Worm (Caenorhabditis elegans) whole organism, L4 larva: ENCODE results near the gene ada-2.

Experiments
- D1046.2 ChIP-seq: fragments of 200-800 bp; sonication (Bioruptor generic); IDR thresholded peaks from 2 replicates; pipeline ENCODE4 v1.3.6; 2022; ENCODE audit warnings: missing genetic modification characterization, missing compliant biosample characterization
- F26F4.8 ChIP-seq: fragments of 200-800 bp; sonication (Bioruptor generic); conservative IDR thresholded peaks from 2 replicates; pipeline ENCODE4 v1.3.6; 2022; ENCODE audit warnings: missing genetic modification characterization, missing compliant biosample characterization
- F44E2.7 ChIP-seq: fragments of 200-800 bp; sonication (Bioruptor generic); IDR thresholded peaks from 2 replicates; pipeline ENCODE4 v2.1.2; 2022; ENCODE audit warnings: missing genetic modification characterization, missing compliant biosample characterization
- R02D3.7 ChIP-seq: fragments of 150-350 bp; sonication (generic microtip); optimal IDR thresholded peaks from 3 replicates; lab custom pipeline; 2014; ENCODE audit warnings: missing biosample characterization, missing genetic modification characterization
- Y5F2A.4 ChIP-seq: fragments of 200-800 bp; sonication (Bioruptor generic); optimal IDR thresholded peaks from 2 replicates; lab custom pipeline; 2018; ENCODE audit warnings: mild to moderate bottlenecking, missing genetic modification characterization, missing compliant biosample characterization
- ZK337.2 ChIP-seq: fragments of 200-800 bp; sonication (Bioruptor generic); IDR thresholded peaks from 2 replicates; pipeline ENCODE4 v1.3.6; 2022; ENCODE audit warnings: missing genetic modification reagents, missing genetic modification characterization, missing compliant biosample characterization
- ZK546.5 ChIP-seq, 2 experiments: sonication (generic microtip); optimal IDR thresholded peaks; 2 replicates each; lab custom pipeline; 2017; ENCODE audit warnings: missing biosample characterization in 2 of 2, missing genetic modification characterization in 2 of 2
- aha-1 ChIP-seq: fragments of 150-350 bp; peaks from one replicate; lab custom pipeline; 2014; ENCODE audit warnings: missing biosample characterization, missing genetic modification characterization
- arid-1 ChIP-seq: fragments of 200-800 bp; sonication (Bioruptor generic); conservative IDR thresholded peaks from 2 replicates; pipeline ENCODE4 v1.3.6; 2022; ENCODE audit warnings: missing genetic modification reagents, missing genetic modification characterization, missing compliant biosample characterization
- attf-4 ChIP-seq: sonication (generic microtip); optimal IDR thresholded peaks from 3 replicates; lab custom pipeline; 2017; ENCODE audit warnings: missing biosample characterization, missing genetic modification characterization
- ceh-62 ChIP-seq: sonication (generic microtip); optimal IDR thresholded peaks from 2 replicates; lab custom pipeline; 2017; ENCODE audit warnings: missing biosample characterization, missing genetic modification characterization
- ctbp-1 ChIP-seq: fragments of 200-800 bp; sonication (Bioruptor generic); IDR thresholded peaks from 2 replicates; pipeline ENCODE4 v1.3.6; 2022; ENCODE audit warnings: missing genetic modification reagents, missing genetic modification characterization, missing compliant biosample characterization
- daf-12 ChIP-seq: fragments of 150-350 bp; optimal IDR thresholded peaks from 2 replicates; lab custom pipeline; 2014; ENCODE audit warnings: missing biosample characterization, missing genetic modification reagents, missing genetic modification characterization
- dmd-8 ChIP-seq: fragments of 200-800 bp; sonication (Bioruptor generic); IDR thresholded peaks from 2 replicates; pipeline ENCODE4 v1.3.6; 2022; ENCODE audit warnings: missing genetic modification characterization, missing compliant biosample characterization
- dmd-9 ChIP-seq: fragments of 200-800 bp; sonication (Bioruptor generic); IDR thresholded peaks from 2 replicates; pipeline ENCODE4 v1.3.6; 2022; ENCODE audit warnings: missing genetic modification reagents, missing genetic modification characterization, missing compliant biosample characterization
- duxl-1 ChIP-seq: sonication (generic microtip); optimal IDR thresholded peaks from 2 replicates; lab custom pipeline; 2016; ENCODE audit warnings: mild to moderate bottlenecking, missing genetic modification characterization, moderate library complexity, missing compliant biosample characterization; ENCODE audit not compliant: poor library complexity
- egl-43 ChIP-seq: fragments of 200-800 bp; sonication (Bioruptor generic); IDR thresholded peaks from 2 replicates; pipeline ENCODE4 v1.3.6; 2022; ENCODE audit warnings: missing genetic modification reagents, missing genetic modification characterization, missing compliant biosample characterization
- fos-1 ChIP-seq: fragments of 150-350 bp; optimal IDR thresholded peaks from 2 replicates; lab custom pipeline; 2014; ENCODE audit warnings: missing biosample characterization, missing genetic modification characterization
- hif-1 ChIP-seq, 2 experiments: sonication (generic microtip); optimal IDR thresholded peaks; 2 replicates each; lab custom pipeline; 2016 to 2017; ENCODE audit warnings: missing compliant biosample characterization in 2 of 2, missing genetic modification characterization in 2 of 2, missing genetic modification reagents in 2 of 2, missing genotype in 2 of 2, mild to moderate bottlenecking in 1 of 2
- hlh-30 ChIP-seq: sonication (generic microtip); optimal IDR thresholded peaks from 2 replicates; lab custom pipeline; 2017; ENCODE audit warnings: antibody characterized with exemption, mild to moderate bottlenecking, missing genetic modification characterization, missing compliant biosample characterization; ENCODE audit not compliant: insufficient read depth
- jun-1 ChIP-seq: fragments of 150-350 bp; optimal IDR thresholded peaks from 2 replicates; lab custom pipeline; 2014; ENCODE audit warnings: missing biosample characterization, missing genetic modification reagents, missing genetic modification characterization
- lin-1 ChIP-seq: fragments of 200-800 bp; sonication (Bioruptor generic); IDR thresholded peaks from 2 replicates; pipeline ENCODE4 v1.3.6; 2022; ENCODE audit warnings: missing genetic modification reagents, missing genetic modification characterization, missing compliant biosample characterization
- lin-13 ChIP-seq: fragments of 150-350 bp; optimal IDR thresholded peaks from 2 replicates; lab custom pipeline; 2014; ENCODE audit warnings: missing biosample characterization, missing genetic modification reagents, missing genetic modification characterization
- lin-15B ChIP-seq: fragments of 150-350 bp; sonication (generic microtip); optimal IDR thresholded peaks from 3 replicates; lab custom pipeline; 2014; ENCODE audit warnings: missing biosample characterization, missing genetic modification characterization
- lin-38 ChIP-seq: fragments of 200-800 bp; sonication (Bioruptor generic); IDR thresholded peaks from 2 replicates; pipeline ENCODE4 v1.3.6; 2022; ENCODE audit warnings: missing genetic modification reagents, missing genetic modification characterization, missing compliant biosample characterization
- lin-39 ChIP-seq: fragments of 150-350 bp; optimal IDR thresholded peaks from 2 replicates; lab custom pipeline; 2014; ENCODE audit warnings: missing biosample characterization, missing genetic modification reagents, missing genetic modification characterization
- lsy-2 ChIP-seq, 2 experiments: fragments of 150-350 bp in 1 of 2; sonication (generic microtip) in 1 of 2; optimal IDR thresholded peaks; 2 replicates each; lab custom pipeline; 2014 to 2017; ENCODE audit warnings: missing biosample characterization in 2 of 2, missing genetic modification characterization in 2 of 2
- madf-5 ChIP-seq, 2 experiments: fragments of 200-800 bp; sonication (Bioruptor generic); IDR thresholded peaks; 2 replicates each; pipeline ENCODE4 v1.3.6; 2022; ENCODE audit warnings: missing compliant biosample characterization in 2 of 2, missing genetic modification characterization in 2 of 2
- madf-9 ChIP-seq: fragments of 200-800 bp; sonication (Bioruptor generic); conservative IDR thresholded peaks from 2 replicates; pipeline ENCODE4 v1.3.6; 2022; ENCODE audit warnings: missing genetic modification reagents, missing genetic modification characterization, missing compliant biosample characterization
- mdl-1 ChIP-seq, 2 experiments: fragments of 150-350 bp in 1 of 2; sonication (generic microtip) in 1 of 2; optimal IDR thresholded peaks; 2 replicates each; lab custom pipeline; 2014 to 2017; ENCODE audit warnings: missing biosample characterization in 2 of 2, missing genetic modification characterization in 2 of 2
- mep-1 ChIP-seq: fragments of 150-350 bp; sonication (generic microtip); optimal IDR thresholded peaks from 3 replicates; lab custom pipeline; 2014; ENCODE audit warnings: missing biosample characterization, missing genetic modification characterization
- mes-2 ChIP-seq: sonication (generic microtip); optimal IDR thresholded peaks from 2 replicates; lab custom pipeline; 2016; ENCODE audit warnings: missing genotype, mild to moderate bottlenecking, missing genetic modification characterization, missing compliant biosample characterization; ENCODE audit not compliant: poor library complexity, severe bottlenecking
- mxl-3 ChIP-seq: fragments of 200-800 bp; sonication (Bioruptor generic); optimal IDR thresholded peaks from 2 replicates; lab custom pipeline; 2018; ENCODE audit warnings: mild to moderate bottlenecking, missing genetic modification characterization, missing compliant biosample characterization
- nhr-237 ChIP-seq: sonication (generic microtip); optimal IDR thresholded peaks from 2 replicates; lab custom pipeline; 2017; ENCODE audit warnings: missing biosample characterization, missing genetic modification characterization
- nhr-25 ChIP-seq: sonication (generic microtip); optimal IDR thresholded peaks from 2 replicates; lab custom pipeline; 2017; ENCODE audit warnings: missing genetic modification characterization, mild to moderate bottlenecking, missing compliant biosample characterization, antibody characterized with exemption, moderate library complexity, borderline replicate concordance; ENCODE audit not compliant: insufficient read depth
- nhr-28 ChIP-seq: fragments of 150-350 bp; optimal IDR thresholded peaks from 2 replicates; lab custom pipeline; 2014; ENCODE audit warnings: missing biosample characterization, missing genetic modification characterization
- nhr-41 ChIP-seq: fragments of 200-800 bp; sonication (Bioruptor generic); IDR thresholded peaks from 2 replicates; pipeline ENCODE4 v1.3.6; 2022; ENCODE audit warnings: missing genetic modification reagents, missing genetic modification characterization, missing compliant biosample characterization
- nhr-42 ChIP-seq: fragments of 200-800 bp; sonication (Bioruptor generic); IDR thresholded peaks from 2 replicates; pipeline ENCODE4 v1.3.6; 2022; ENCODE audit warnings: missing genetic modification characterization, missing compliant biosample characterization
- nhr-6 ChIP-seq: fragments of 150-350 bp; optimal IDR thresholded peaks from 2 replicates; lab custom pipeline; 2014; ENCODE audit warnings: missing biosample characterization, missing genetic modification characterization
- nhr-76 ChIP-seq: fragments of 150-350 bp; optimal IDR thresholded peaks from 2 replicates; lab custom pipeline; 2014; ENCODE audit warnings: missing biosample characterization, missing genetic modification characterization
- pqm-1 ChIP-seq: sonication (generic microtip); optimal IDR thresholded peaks from 2 replicates; lab custom pipeline; 2017; ENCODE audit warnings: missing biosample characterization, missing genetic modification characterization
- sdz-12 ChIP-seq: fragments of 200-800 bp; sonication (Bioruptor generic); optimal IDR thresholded peaks from 2 replicates; lab custom pipeline; 2018; ENCODE audit warnings: mild to moderate bottlenecking, missing genetic modification characterization, missing compliant biosample characterization
- snpc-1.2 ChIP-seq: fragments of 200-800 bp; sonication (Bioruptor generic); IDR thresholded peaks from 2 replicates; pipeline ENCODE4 v1.3.6; 2022; ENCODE audit warnings: missing genetic modification reagents, missing genetic modification characterization, missing compliant biosample characterization
- tra-1 ChIP-seq: fragments of 200-800 bp; sonication (Bioruptor generic); IDR thresholded peaks from 2 replicates; pipeline ENCODE4 v1.3.6; 2022; ENCODE audit warnings: missing genetic modification reagents, missing genetic modification characterization, missing compliant biosample characterization
- unc-62 ChIP-seq, 3 experiments: fragments of 150-350 bp in 1 of 3; sonication (generic microtip); optimal IDR thresholded peaks in 2 of 3; peaks in 1 of 3; 1 replicate in 1 of 3; 2 replicates in 2 of 3; lab custom pipeline; 2014 to 2017; ENCODE audit warnings: missing biosample characterization in 3 of 3, missing genetic modification characterization in 3 of 3, missing genetic modification reagents in 3 of 3, missing genotype in 1 of 3
- vab-7 ChIP-seq: fragments of 200-800 bp; sonication (Bioruptor generic); IDR thresholded peaks from 2 replicates; pipeline ENCODE4 v1.3.6; 2022; ENCODE audit warnings: missing genetic modification reagents, missing genetic modification characterization, missing compliant biosample characterization

Gene ada-2

DNA sequence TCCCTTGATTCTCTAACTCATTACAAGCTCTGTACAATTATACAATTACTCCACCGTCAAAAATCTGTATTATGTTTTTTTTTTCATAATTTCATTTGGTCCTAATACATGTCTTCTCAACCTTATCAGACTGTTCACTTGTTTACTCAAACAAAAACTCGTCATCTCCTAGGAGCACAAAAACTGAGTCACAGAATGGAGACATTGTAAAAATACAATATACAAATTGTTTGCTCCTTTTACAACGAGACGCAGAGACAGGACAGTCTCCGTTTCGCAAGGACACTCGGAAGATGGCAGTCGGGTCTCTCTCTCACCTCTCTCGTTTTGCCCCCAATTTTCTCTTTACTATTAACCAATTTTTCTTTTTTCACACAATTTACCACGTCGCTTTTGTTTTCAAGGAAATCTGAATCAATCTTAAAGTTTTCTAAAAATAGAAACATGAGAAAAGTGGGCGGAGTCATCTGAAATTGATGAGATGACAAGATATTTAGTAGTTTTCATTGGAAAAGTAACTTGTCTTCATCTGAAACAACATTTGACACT is 3.6 kb downstream of the ada-2 start, which contains the start of gene F32A5.8 (continued):
- TF ChIP-seq tra-1 (GFP tag; lab: Robert Waterston, UW) = no peak
- no peak for TF ChIP-seq daf-12 (tag; lab: Kevin White, UChicago)
- peak; percentile 76 for TF ChIP-seq nhr-6 (tag; lab: Kevin White, UChicago)
- peak; percentile 69 for TF ChIP-seq pqm-1 (tag; lab: Kevin White, UChicago)
- TF ChIP-seq mdl-1 (tag; optimal IDR thresholded peaks at IDR 0.05; lab: Kevin White, UChicago) = peak in 1 of 2 experiments; percentile 17
- no peak for TF ChIP-seq dmd-8 (GFP tag; lab: Robert Waterston, UW)
- peak; percentile 84 for TF ChIP-seq nhr-28 (tag; lab: Kevin White, UChicago)
- no peak for TF ChIP-seq vab-7 (GFP tag; lab: Robert Waterston, UW)
- TF ChIP-seq arid-1 (GFP tag; lab: Robert Waterston, UW) = no peak
- no peak for TF ChIP-seq nhr-76

- no peak for TF ChIP-seq R02D3.7 (tag; lab: Kevin White, UChicago)
Observed at ce11 chrII:7261854-7262253, 9.8 kb downstream of the ada-2 start, which contains the start of gene C30G12.4. Gene C30G12.4 (plus strand): TSS chrII:7262154.

ce11 chrII:7264675-7265074 is 12.6 kb downstream of the ada-2 start:
- TF ChIP-seq nhr-28 (tag; lab: Kevin White, UChicago) = peak; percentile 85
- TF ChIP-seq ceh-62 = no peak
- no peak for TF ChIP-seq daf-12 (tag; lab: Kevin White, UChicago)
- no peak for TF ChIP-seq sdz-12
- TF ChIP-seq lin-39 (tag; lab: Kevin White, UChicago) = no peak
- no peak for TF ChIP-seq lsy-2 (tag; optimal IDR thresholded peaks at IDR 0.05; lab: Kevin White, UChicago)
- no peak for TF ChIP-seq jun-1
- TF ChIP-seq F26F4.8 (GFP tag; lab: Robert Waterston, UW) = no peak
- no peak for TF ChIP-seq mep-1 (tag; lab: Kevin White, UChicago)
- no peak for TF ChIP-seq ZK337.2 (GFP tag; lab: Robert Waterston, UW)
- TF ChIP-seq snpc-1.2 (GFP tag; lab: Robert Waterston, UW) = no peak
- TF ChIP-seq egl-43 (GFP tag; lab: Robert Waterston, UW) = no peak
- TF ChIP-seq mes-2 (tag; lab: Kevin White, UChicago) = no peak
- TF ChIP-seq attf-4 = no peak
- no peak for TF ChIP-seq nhr-41 (GFP tag; lab: Robert Waterston, UW)
- TF ChIP-seq hif-1 (tag; optimal IDR thresholded peaks at IDR 0.05; lab: Kevin White, UChicago) = no peak
- no peak for TF ChIP-seq vab-7 (GFP tag; lab: Robert Waterston, UW)
- TF ChIP-seq nhr-237 (tag; lab: Kevin White, UChicago) = no peak
- TF ChIP-seq lin-13 (GFP tag; lab: Kevin White, UChicago) = no peak
- TF ChIP-seq madf-9 = no peak
- no peak for TF ChIP-seq F44E2.7 (GFP tag; lab: Robert Waterston, UW)
- TF ChIP-seq lin-15B = no peak
- peak; percentile 72 for TF ChIP-seq hlh-30 (tag; lab: Kevin White, UChicago)
- TF ChIP-seq nhr-25 = no peak
- TF ChIP-seq D1046.2 (GFP tag; lab: Robert Waterston, UW) = no peak
- no peak for TF ChIP-seq duxl-1 (tag; lab: Kevin White, UChicago)
- TF ChIP-seq arid-1 (GFP tag; lab: Robert Waterston, UW) = no peak
- TF ChIP-seq dmd-9 (GFP tag; lab: Robert Waterston, UW) = no peak
- no peak for TF ChIP-seq fos-1 (tag; lab: Kevin White, UChicago)
- TF ChIP-seq nhr-6 (tag; lab: Kevin White, UChicago) = no peak
- no peak for TF ChIP-seq ZK546.5 (tag; optimal IDR thresholded peaks at IDR 0.05; lab: Kevin White, UChicago)
- no peak for TF ChIP-seq ctbp-1 (GFP tag; lab: Robert Waterston, UW)
- no peak for TF ChIP-seq lin-1 (GFP tag; lab: Robert Waterston, UW)
- TF ChIP-seq lin-38 (GFP tag; lab: Robert Waterston, UW) = no peak
- peak; percentile 48 for TF ChIP-seq mxl-3
- TF ChIP-seq nhr-42 (GFP tag; lab: Robert Waterston, UW) = no peak
- TF ChIP-seq madf-5 (GFP tag; IDR thresholded peaks at IDR 0.05; lab: Robert Waterston, UW) = no peak
- no peak for TF ChIP-seq unc-62 (GFP tag; optimal IDR thresholded peaks at IDR 0.05 in 1 of 2; lab: Kevin White, UChicago)
- no peak for TF ChIP-seq unc-62 (tag; optimal IDR thresholded peaks at IDR 0.05; lab: Kevin White, UChicago)
- TF ChIP-seq Y5F2A.4 (GFP tag; lab: Kevin White, UChicago) = no peak
- TF ChIP-seq aha-1 = no peak
